Fruit fly (Drosophila melanogaster) whole organism, embryonic: Measurements from ENCODE around the gene GlyRS.

Experiments
- CG11398 ChIP-seq: fragments of 200-800 bp; sonication (Bioruptor generic); optimal IDR thresholded peaks from 2 replicates; lab custom pipeline; 2016; ENCODE audit warnings: missing biosample characterization, missing genetic modification characterization
- CG11695 ChIP-seq: fragments of 200-800 bp; sonication (Bioruptor generic); IDR thresholded peaks from 3 replicates; pipeline ENCODE4 v1.3.6; 2022; ENCODE audit warnings: missing biosample characterization, missing genetic modification characterization
- CG12769 ChIP-seq: fragments of 200-800 bp; sonication (Bioruptor generic); optimal IDR thresholded peaks from 2 replicates; lab custom pipeline; 2019; ENCODE audit warnings: missing biosample characterization, mild to moderate bottlenecking, missing genetic modification characterization, moderate library complexity
- CG13287 ChIP-seq: fragments of 200-800 bp; sonication (Bioruptor generic); IDR thresholded peaks from 2 replicates; pipeline ENCODE4 v1.3.6; 2022; ENCODE audit warnings: missing biosample characterization, missing genetic modification characterization; ENCODE audit not compliant: partially characterized antibody
- CG13894 ChIP-seq: fragments of 200-800 bp; sonication (Bioruptor generic); optimal IDR thresholded peaks from 3 replicates; lab custom pipeline; 2018; ENCODE audit warnings: missing biosample characterization, mild to moderate bottlenecking, missing genetic modification characterization, moderate library complexity
- CG14050 ChIP-seq: fragments of 200-800 bp; sonication (Bioruptor generic); IDR thresholded peaks from 3 replicates; pipeline ENCODE4 v1.3.6; 2022; ENCODE audit warnings: missing biosample characterization, missing genetic modification characterization
- CG14965 ChIP-seq: fragments of 200-800 bp; sonication (Bioruptor generic); optimal IDR thresholded peaks from 2 replicates; lab custom pipeline; 2016; ENCODE audit warnings: missing biosample characterization, missing genetic modification characterization, borderline replicate concordance
- CG15479 ChIP-seq: fragments of 200-800 bp; sonication (Bioruptor generic); optimal IDR thresholded peaks from 3 replicates; lab custom pipeline; 2019; ENCODE audit warnings: missing biosample characterization, mild to moderate bottlenecking, missing genetic modification characterization, moderate library complexity
- CG15514 ChIP-seq: fragments of 200-800 bp; sonication (Bioruptor generic); optimal IDR thresholded peaks from 3 replicates; lab custom pipeline; 2017; ENCODE audit warnings: missing biosample characterization, missing genetic modification characterization, mild to moderate bottlenecking, moderate library complexity, missing genetic modification reagents
- CG16815 ChIP-seq: fragments of 200-800 bp; sonication (Bioruptor generic); optimal IDR thresholded peaks from 3 replicates; lab custom pipeline; 2017; ENCODE audit warnings: missing biosample characterization, mild to moderate bottlenecking, missing genetic modification characterization
- CG17829 ChIP-seq: fragments of 200-800 bp; optimal IDR thresholded peaks from 2 replicates; lab custom pipeline; 2019; ENCODE audit warnings: missing biosample characterization, mild to moderate bottlenecking, missing genetic modification characterization, moderate library complexity
- CG31441 ChIP-seq: fragments of 200-800 bp; sonication (Bioruptor generic); IDR thresholded peaks from 2 replicates; pipeline ENCODE4 v1.3.6; 2022; ENCODE audit warnings: missing biosample characterization, missing genetic modification characterization
- CG3163 ChIP-seq: fragments of 200-800 bp; sonication (Bioruptor generic); optimal IDR thresholded peaks from 3 replicates; lab custom pipeline; 2016; ENCODE audit warnings: missing biosample characterization, missing genetic modification characterization
- CG34224 ChIP-seq: fragments of 200-800 bp; sonication (Bioruptor generic); IDR thresholded peaks from 3 replicates; pipeline ENCODE4 v1.3.6; 2022; ENCODE audit warnings: missing biosample characterization, missing genetic modification characterization; ENCODE audit not compliant: partially characterized antibody
- CG4404 ChIP-seq: fragments of 200-800 bp; sonication (Bioruptor generic); IDR thresholded peaks from 2 replicates; pipeline ENCODE4 v1.3.6; 2022; ENCODE audit warnings: missing biosample characterization, missing genetic modification characterization
- CG6175 ChIP-seq: fragments of 200-800 bp; sonication (Bioruptor generic); IDR thresholded peaks from 3 replicates; pipeline ENCODE4 v1.3.6; 2022; ENCODE audit warnings: missing biosample characterization, missing genetic modification characterization
- CG9609 ChIP-seq: fragments of 200-800 bp; sonication (Bioruptor generic); optimal IDR thresholded peaks from 3 replicates; lab custom pipeline; 2016; ENCODE audit warnings: missing biosample characterization, missing genetic modification characterization
- CTCF ChIP-seq: fragments of 200-800 bp; sonication (Bioruptor generic); optimal IDR thresholded peaks from 2 replicates; lab custom pipeline; 2017; ENCODE audit warnings: missing biosample characterization, mild to moderate bottlenecking, missing genetic modification characterization, moderate library complexity
- CrebB ChIP-seq: fragments of 200-800 bp; sonication (Bioruptor generic); optimal IDR thresholded peaks from 3 replicates; lab custom pipeline; 2018; ENCODE audit warnings: missing biosample characterization, mild to moderate bottlenecking, missing genetic modification characterization
- D ChIP-seq, 2 experiments: fragments of 200-800 bp in 1 of 2; fragments of >200 bp in 1 of 2; sonication (Bioruptor generic) in 1 of 2; optimal IDR thresholded peaks; 2 replicates in 1 of 2; 3 replicates in 1 of 2; lab custom pipeline; 2017; ENCODE audit warnings: mild to moderate bottlenecking in 1 of 2, missing biosample characterization in 1 of 2, missing genetic modification characterization in 1 of 2, missing genetic modification reagents in 1 of 2
- Dll ChIP-seq: fragments of 200-800 bp; sonication (Bioruptor generic); IDR thresholded peaks from 4 replicates; pipeline ENCODE4 v1.3.6; 2022; ENCODE audit warnings: missing biosample characterization, missing genetic modification characterization; ENCODE audit not compliant: partially characterized antibody
- Drgx ChIP-seq: fragments of 200-800 bp; sonication (Bioruptor generic); IDR thresholded peaks from 2 replicates; pipeline ENCODE4 v1.3.6; 2022; ENCODE audit warnings: missing biosample characterization, missing genetic modification characterization
- Gug ChIP-seq: fragments of 200-800 bp; sonication (Bioruptor generic); IDR thresholded peaks from 4 replicates; pipeline ENCODE4 v1.3.6; 2022; ENCODE audit warnings: missing biosample characterization, missing genetic modification characterization
- Hey ChIP-seq: fragments of 200-800 bp; sonication (Bioruptor generic); optimal IDR thresholded peaks from 3 replicates; lab custom pipeline; 2018; ENCODE audit warnings: missing biosample characterization, mild to moderate bottlenecking, missing genetic modification characterization
- Hr78 ChIP-seq, 2 experiments: fragments of 200-800 bp in 1 of 2; fragments of >200 bp in 1 of 2; sonication (Bioruptor generic) in 1 of 2; optimal IDR thresholded peaks; 2 replicates each; lab custom pipeline; 2017 to 2019; ENCODE audit warnings: missing biosample characterization in 2 of 2, missing genetic modification characterization in 2 of 2, mild to moderate bottlenecking in 1 of 2, moderate library complexity in 1 of 2
- NFAT ChIP-seq: fragments of 200-800 bp; sonication (Bioruptor generic); IDR thresholded peaks from 2 replicates; pipeline ENCODE4 v1.3.6; 2022; ENCODE audit warnings: missing biosample characterization, missing genetic modification characterization
- Opbp ChIP-seq: fragments of 200-800 bp; sonication (Bioruptor generic); IDR thresholded peaks from 3 replicates; pipeline ENCODE4 v1.3.6; 2022; ENCODE audit warnings: missing biosample characterization, missing genetic modification characterization; ENCODE audit not compliant: partially characterized antibody
- Sin3A ChIP-seq: fragments of >200 bp; optimal IDR thresholded peaks from 2 replicates; lab custom pipeline; 2018
- Trl ChIP-seq, 3 experiments: fragments of >200 bp in 2 of 3; fragments of 200-800 bp in 1 of 3; sonication (Bioruptor generic) in 1 of 3; optimal IDR thresholded peaks; 2 replicates in 1 of 3; 3 replicates in 2 of 3; lab custom pipeline; 2016 to 2017; ENCODE audit warnings: missing biosample characterization in 1 of 3, missing genetic modification characterization in 1 of 3
- Xbp1 ChIP-seq: fragments of 200-800 bp; sonication (Bioruptor generic); optimal IDR thresholded peaks from 3 replicates; lab custom pipeline; 2016; ENCODE audit warnings: missing biosample characterization, mild to moderate bottlenecking, missing genetic modification characterization
- amos ChIP-seq: fragments of 200-800 bp; sonication (Bioruptor generic); IDR thresholded peaks from 2 replicates; pipeline ENCODE4 v1.3.6; 2022; ENCODE audit warnings: missing biosample characterization, missing genetic modification characterization; ENCODE audit not compliant: partially characterized antibody
- bcd ChIP-seq: fragments of 200-800 bp; sonication (Bioruptor generic); optimal IDR thresholded peaks from 2 replicates; lab custom pipeline; 2017; ENCODE audit warnings: missing biosample characterization, mild to moderate bottlenecking, missing genetic modification characterization
- chinmo ChIP-seq: fragments of 200-800 bp; sonication (Bioruptor generic); IDR thresholded peaks from 4 replicates; pipeline ENCODE4 v1.3.6; 2022; ENCODE audit warnings: missing biosample characterization, missing genetic modification characterization; ENCODE audit not compliant: partially characterized antibody
- dm ChIP-seq: fragments of 200-800 bp; sonication (Bioruptor generic); optimal IDR thresholded peaks from 3 replicates; lab custom pipeline; 2016; ENCODE audit warnings: missing biosample characterization, missing genetic modification characterization
- gcm ChIP-seq: fragments of 200-800 bp; sonication (Bioruptor generic); optimal IDR thresholded peaks from 2 replicates; lab custom pipeline; 2019; ENCODE audit warnings: missing biosample characterization, mild to moderate bottlenecking, missing genetic modification characterization, moderate library complexity
- gro ChIP-seq: fragments of 200-800 bp; sonication (Bioruptor generic); optimal IDR thresholded peaks from 2 replicates; lab custom pipeline; 2016; ENCODE audit warnings: missing biosample characterization, missing genetic modification characterization
- ind ChIP-seq: fragments of 200-800 bp; sonication (Bioruptor generic); optimal IDR thresholded peaks from 3 replicates; lab custom pipeline; 2016; ENCODE audit warnings: missing biosample characterization, missing genetic modification characterization
- kni ChIP-seq: fragments of 200-800 bp; sonication (Bioruptor generic); optimal IDR thresholded peaks from 3 replicates; lab custom pipeline; 2017; ENCODE audit warnings: mild to moderate bottlenecking, missing biosample characterization, missing genetic modification reagents, missing genetic modification characterization
- otp ChIP-seq: fragments of 200-800 bp; sonication (Bioruptor generic); IDR thresholded peaks from 3 replicates; pipeline ENCODE4, ENCODE4 v1.3.6; 2022; ENCODE audit warnings: missing biosample characterization, missing genetic modification characterization
- rib ChIP-seq: fragments of 200-800 bp; sonication (Bioruptor generic); IDR thresholded peaks from 2 replicates; pipeline ENCODE4 v1.3.6; 2022; ENCODE audit warnings: missing biosample characterization, missing genetic modification characterization
- sim ChIP-seq: fragments of 200-800 bp; sonication (Bioruptor generic); IDR thresholded peaks from 2 replicates; pipeline ENCODE4 v1.3.6; 2022; ENCODE audit warnings: missing biosample characterization, missing genetic modification characterization
- slp2 ChIP-seq: fragments of 200-800 bp; sonication (Bioruptor generic); optimal IDR thresholded peaks from 2 replicates; lab custom pipeline; 2016; ENCODE audit warnings: missing biosample characterization, missing genetic modification characterization
- sr ChIP-seq: fragments of 200-800 bp; sonication (Bioruptor generic); IDR thresholded peaks from 3 replicates; pipeline ENCODE4 v1.3.6; 2022; ENCODE audit warnings: missing biosample characterization, missing genetic modification characterization
- tgo ChIP-seq: fragments of 200-800 bp; sonication (Bioruptor generic); IDR thresholded peaks from 3 replicates; pipeline ENCODE4 v1.3.6; 2022; ENCODE audit warnings: missing biosample characterization, missing genetic modification characterization
- toy ChIP-seq: fragments of 200-800 bp; sonication (Bioruptor generic); IDR thresholded peaks from 2 replicates; pipeline ENCODE4 v1.3.6; 2022; ENCODE audit warnings: missing biosample characterization, missing genetic modification characterization

Gene GlyRS

DNA sequence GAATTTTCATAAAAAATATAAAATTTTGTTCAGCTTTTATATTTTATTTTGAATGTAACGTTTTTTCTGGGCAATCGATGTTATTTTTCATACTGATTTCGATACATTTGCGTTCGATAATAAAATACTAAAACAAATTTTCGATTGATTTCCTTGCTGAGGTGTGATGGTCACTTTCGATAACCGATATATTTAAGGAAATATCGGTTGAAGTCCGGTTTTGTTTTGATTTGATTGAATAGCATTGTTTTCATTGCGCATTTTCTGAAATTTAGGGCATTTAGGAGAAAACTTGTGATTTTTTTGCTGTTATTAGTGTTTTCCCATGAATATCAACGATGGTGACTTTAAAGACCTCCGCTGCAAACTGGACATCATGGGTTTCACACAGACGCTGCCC, 21.6 kb downstream of the GlyRS start, which contains the start of gene Cep135 (continued):
- TF ChIP-seq CG14050 (GFP tag; lab: Robert Waterston, UW), result no peak
- TF ChIP-seq gro (GFP tag; lab: Kevin White, UChicago), result no peak
- no peak for TF ChIP-seq Gug (GFP tag; lab: Robert Waterston, UW)
- no peak for TF ChIP-seq CG9609
- no peak for TF ChIP-seq CTCF (GFP tag; lab: Kevin White, UChicago)
- no peak for TF ChIP-seq CG11695 (GFP tag; lab: Robert Waterston, UW)
- TF ChIP-seq, all 482 proteins: peak for 56

DNA sequence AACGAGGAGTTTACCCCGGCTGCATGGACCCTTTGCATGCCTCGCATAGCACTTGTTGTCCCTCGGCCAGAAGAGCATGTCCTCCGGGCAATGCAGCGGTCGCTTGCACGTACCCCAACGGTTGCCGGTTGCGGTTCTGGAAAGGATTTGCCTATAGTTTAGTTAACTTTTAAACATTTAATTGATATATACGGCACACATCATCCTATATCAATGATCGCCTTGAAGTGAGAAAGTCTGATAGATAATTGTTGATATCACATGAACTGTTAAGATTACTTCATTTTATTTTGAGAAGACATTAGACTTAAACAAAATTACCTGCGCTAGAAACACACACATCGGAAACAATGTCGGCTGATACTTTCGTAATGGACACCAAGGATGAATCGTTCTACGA, 26.3 kb downstream of the GlyRS start, which contains the start of gene CG32847:
CG32847 (plus strand) TSS at position 301 of the 400 bp plus-strand sequence.
- TF ChIP-seq toy (no peak), sim (GFP tag; lab: Robert Waterston, UW) (no peak), Xbp1 (GFP tag; lab: Kevin White, UChicago) (no peak), CG16815 (GFP tag; lab: Kevin White, UChicago) (no peak), ind (no peak)

DNA sequence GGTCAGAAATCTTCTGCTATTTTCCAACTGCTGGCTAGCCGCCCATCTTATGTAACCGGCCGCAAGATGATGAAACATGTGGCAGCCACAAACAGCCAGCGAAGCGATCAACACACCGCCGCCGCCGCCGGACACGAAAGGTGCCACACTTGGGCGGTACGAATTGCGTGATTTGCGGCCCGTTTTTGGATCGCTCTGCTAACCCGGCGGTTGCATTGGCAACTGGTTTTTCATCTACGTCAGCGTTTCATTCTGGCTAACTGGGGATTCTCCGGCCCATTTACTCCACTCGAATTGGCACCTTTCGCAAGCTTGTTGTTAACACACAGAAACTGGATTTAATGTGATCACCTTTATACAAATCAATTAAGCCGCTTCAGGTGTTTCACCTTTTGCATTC, 28.8 kb downstream of the GlyRS start:
- no peak for TF ChIP-seq gcm (GFP tag; lab: Kevin White, UChicago)
- TF ChIP-seq CG13287, result 0 out of 2 replicates have a peak, but pooled peaks have one; percentile 6
- no peak for TF ChIP-seq tgo (GFP tag; lab: Robert Waterston, UW)
- no peak for TF ChIP-seq CG11398
- no peak for TF ChIP-seq CG14965 (GFP tag; lab: Kevin White, UChicago)
- TF ChIP-seq CG31441, result no peak
- TF ChIP-seq CG13894, result no peak
- 0 out of 4 replicates have a peak, but pooled peaks have one; percentile 42 for TF ChIP-seq chinmo (GFP tag; lab: Robert Waterston, UW)
- no peak for TF ChIP-seq CG11695 (GFP tag; lab: Robert Waterston, UW)
- peak; percentile 82; the same call in 2 of the 3 replicates for TF ChIP-seq CG6175

DNA sequence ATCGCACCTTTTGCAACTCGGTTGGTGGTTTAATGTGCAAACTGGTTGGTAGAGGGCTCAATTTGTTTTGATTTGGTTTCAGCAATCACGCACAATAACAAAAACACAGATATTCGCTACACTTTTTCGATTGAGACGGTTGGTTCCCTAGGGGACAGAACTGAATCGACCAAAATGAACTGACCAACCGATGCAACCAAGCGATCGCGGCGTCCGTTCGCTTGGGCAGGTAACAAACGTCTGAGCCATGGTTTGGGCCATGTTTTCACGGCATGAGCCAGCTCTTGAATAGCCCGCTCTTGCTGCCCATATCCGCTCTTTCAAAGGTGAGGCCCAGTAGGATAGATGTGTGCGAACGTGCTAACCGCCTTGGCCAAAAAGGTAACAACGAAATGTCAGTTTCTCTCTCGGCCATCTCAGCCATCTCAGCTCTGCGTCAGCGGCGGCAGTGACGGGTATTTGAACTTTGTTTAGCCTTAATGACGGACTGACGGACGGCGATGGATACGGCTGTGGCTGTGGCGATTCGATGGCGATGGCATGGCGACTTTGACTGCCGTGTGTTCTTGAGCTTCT, 30.2 kb downstream of the GlyRS start, which contains the start of gene CG16959:
CG16959 (minus strand) TSS at position 245 of the 576 bp plus-strand sequence.
- TF ChIP-seq Sin3A (lab: Kevin White, UChicago), result no peak
- TF ChIP-seq dm, result no peak
- TF ChIP-seq sr, result no peak
- peak; percentile 81 for TF ChIP-seq D (optimal IDR thresholded peaks at IDR 0.05; lab: Kevin White, UChicago)
- no peak for TF ChIP-seq D (GFP tag; optimal IDR thresholded peaks at IDR 0.05; lab: Kevin White, UChicago)
- peak; percentile 21; the same call in 1 of the 2 replicates for TF ChIP-seq Drgx (GFP tag; lab: Robert Waterston, UW)
- TF ChIP-seq CG3163, result peak; percentile 71
- peak; percentile 55 for TF ChIP-seq CG15479 (GFP tag; lab: Kevin White, UChicago)
- no peak for TF ChIP-seq CG4404 (GFP tag; lab: Robert Waterston, UW)
- TF ChIP-seq bcd, result no peak
- no peak for TF ChIP-seq CG17829 (tag; lab: Kevin White, UChicago)
- 0 out of 3 replicates have a peak, but pooled peaks have one; percentile 35 for TF ChIP-seq Opbp (GFP tag; lab: Robert Waterston, UW)
- TF ChIP-seq slp2 (GFP tag; lab: Kevin White, UChicago), result no peak
- peak; percentile 42; the same call in 1 of the 3 replicates for TF ChIP-seq otp
- TF ChIP-seq Hr78 (GFP tag; optimal IDR thresholded peaks at IDR 0.05; lab: Kevin White, UChicago), result peak in 1 of 2 experiments; percentile 64
- TF ChIP-seq Dll (GFP tag; lab: Robert Waterston, UW), result peak; percentile 47; the same call in 1 of the 4 replicates
- TF ChIP-seq NFAT (GFP tag; lab: Robert Waterston, UW), result 0 out of 2 replicates have a peak, but pooled peaks have one; percentile 2
- peak; percentile 22 for TF ChIP-seq CrebB (tag; lab: Kevin White, UChicago)
- TF ChIP-seq Trl (optimal IDR thresholded peaks at IDR 0.05; lab: Kevin White, UChicago), result peak; percentile 50 to 55
- TF ChIP-seq Trl (GFP tag; optimal IDR thresholded peaks at IDR 0.05; lab: Kevin White, UChicago), result no peak
- no peak for TF ChIP-seq rib
- peak; percentile 30; the same call in 1 of the 2 replicates for TF ChIP-seq amos (GFP tag; lab: Robert Waterston, UW)
- TF ChIP-seq CG15514 (GFP tag; lab: Kevin White, UChicago), result peak; percentile 27
- TF ChIP-seq CG34224 (GFP tag; lab: Robert Waterston, UW), result peak; percentile 30; the same call in 1 of the 3 replicates
- TF ChIP-seq kni, result peak; percentile 91
- TF ChIP-seq CG12769, result peak; percentile 79
- TF ChIP-seq Hey (tag; lab: Kevin White, UChicago), result no peak
